Fruit fly (Drosophila melanogaster) whole organism, embryonic: ENCODE results near the gene CG34265.

ENCODE experiments used
- Abd-B ChIP-seq: fragments of 200-800 bp; sonication (Bioruptor generic); optimal IDR thresholded peaks from 2 replicates; lab custom pipeline; 2018; ENCODE audit warnings: missing biosample characterization, mild to moderate bottlenecking, missing genetic modification characterization, moderate library complexity
- CG11456 ChIP-seq: fragments of 200-800 bp; sonication (Bioruptor generic); IDR thresholded peaks from 3 replicates; pipeline ENCODE4 v1.3.6; 2022; ENCODE audit warnings: missing biosample characterization, missing genetic modification characterization
- CG11723 ChIP-seq: fragments of 200-800 bp; sonication (Bioruptor generic); optimal IDR thresholded peaks from 2 replicates; lab custom pipeline; 2017; ENCODE audit warnings: missing biosample characterization, mild to moderate bottlenecking, missing genetic modification characterization
- CG14014 ChIP-seq: fragments of 200-800 bp; sonication (Bioruptor generic); IDR thresholded peaks from 2 replicates; pipeline ENCODE4 v1.3.6; 2022; ENCODE audit warnings: missing biosample characterization, missing genetic modification characterization
- CG15479 ChIP-seq: fragments of 200-800 bp; sonication (Bioruptor generic); optimal IDR thresholded peaks from 3 replicates; lab custom pipeline; 2019; ENCODE audit warnings: missing biosample characterization, mild to moderate bottlenecking, missing genetic modification characterization, moderate library complexity
- CG17385 ChIP-seq: fragments of 200-800 bp; sonication (Bioruptor generic); optimal IDR thresholded peaks from 3 replicates; lab custom pipeline; 2018; ENCODE audit warnings: missing biosample characterization, mild to moderate bottlenecking, missing genetic modification characterization
- CG17802 ChIP-seq: fragments of 200-800 bp; sonication (Bioruptor generic); optimal IDR thresholded peaks from 2 replicates; lab custom pipeline; 2018; ENCODE audit warnings: missing biosample characterization, mild to moderate bottlenecking, missing genetic modification characterization, moderate library complexity
- CG31365 ChIP-seq: fragments of 200-800 bp; sonication (Bioruptor generic); optimal IDR thresholded peaks from 2 replicates; lab custom pipeline; 2018; ENCODE audit warnings: missing biosample characterization, mild to moderate bottlenecking, missing genetic modification characterization
- CG32532 ChIP-seq: fragments of 200-800 bp; sonication (Bioruptor generic); IDR thresholded peaks from 2 replicates; pipeline ENCODE4 v1.3.6; 2022; ENCODE audit warnings: missing biosample characterization, missing genetic modification characterization
- CG34376 ChIP-seq: fragments of 200-800 bp; sonication (Bioruptor generic); optimal IDR thresholded peaks from 2 replicates; lab custom pipeline; 2018; ENCODE audit warnings: missing biosample characterization, mild to moderate bottlenecking, missing genetic modification characterization
- CG3726 ChIP-seq: fragments of 200-800 bp; sonication (Bioruptor generic); IDR thresholded peaks from 3 replicates; pipeline ENCODE4, ENCODE4 v1.3.6; 2022; ENCODE audit warnings: missing biosample characterization, missing genetic modification characterization
- CG42726 ChIP-seq: fragments of 200-800 bp; sonication (Bioruptor generic); IDR thresholded peaks from 2 replicates; pipeline ENCODE4 v1.3.6; 2022; ENCODE audit warnings: missing biosample characterization, missing genetic modification characterization; ENCODE audit not compliant: partially characterized antibody
- CG4282 ChIP-seq: fragments of 200-800 bp; sonication (Bioruptor generic); optimal IDR thresholded peaks from 2 replicates; lab custom pipeline; 2016; ENCODE audit warnings: missing biosample characterization, missing genetic modification characterization
- CG6175 ChIP-seq: fragments of 200-800 bp; sonication (Bioruptor generic); IDR thresholded peaks from 3 replicates; pipeline ENCODE4 v1.3.6; 2022; ENCODE audit warnings: missing biosample characterization, missing genetic modification characterization
- CG7987 ChIP-seq: fragments of 200-800 bp; sonication (Bioruptor generic); optimal IDR thresholded peaks from 2 replicates; lab custom pipeline; 2018; ENCODE audit warnings: missing biosample characterization, mild to moderate bottlenecking, missing genetic modification characterization, moderate library complexity
- CG9797 ChIP-seq: fragments of 200-800 bp; sonication (Bioruptor generic); optimal IDR thresholded peaks from 3 replicates; lab custom pipeline; 2018; ENCODE audit warnings: missing biosample characterization, mild to moderate bottlenecking, missing genetic modification characterization
- CHES-1-like ChIP-seq: fragments of 200-800 bp; sonication (Bioruptor generic); optimal IDR thresholded peaks from 2 replicates; lab custom pipeline; 2016; ENCODE audit warnings: missing biosample characterization, missing genetic modification characterization
- CoRest ChIP-seq: fragments of 200-800 bp; sonication (Bioruptor generic); optimal IDR thresholded peaks from 3 replicates; lab custom pipeline; 2018; ENCODE audit warnings: missing biosample characterization, mild to moderate bottlenecking, missing genetic modification characterization, moderate library complexity
- D ChIP-seq, 2 experiments: fragments of 200-800 bp in 1 of 2; fragments of >200 bp in 1 of 2; sonication (Bioruptor generic) in 1 of 2; optimal IDR thresholded peaks; 2 replicates in 1 of 2; 3 replicates in 1 of 2; lab custom pipeline; 2017; ENCODE audit warnings: mild to moderate bottlenecking in 1 of 2, missing biosample characterization in 1 of 2, missing genetic modification characterization in 1 of 2, missing genetic modification reagents in 1 of 2
- Dref ChIP-seq: fragments of 200-800 bp; sonication (Bioruptor generic); IDR thresholded peaks from 2 replicates; pipeline ENCODE4 v1.3.6; 2022; ENCODE audit warnings: missing biosample characterization, missing genetic modification characterization
- Elba2 ChIP-seq: fragments of 200-800 bp; sonication (Bioruptor generic); optimal IDR thresholded peaks from 3 replicates; lab custom pipeline; 2016; ENCODE audit warnings: missing biosample characterization, missing genetic modification characterization
- Ets65A ChIP-seq: fragments of 200-800 bp; sonication (Bioruptor generic); peaks from one replicate; lab custom pipeline; 2016; ENCODE audit warnings: missing biosample characterization, missing genetic modification characterization
- Fer3 ChIP-seq: fragments of 200-800 bp; sonication (Bioruptor generic); optimal IDR thresholded peaks from 2 replicates; lab custom pipeline; 2018; ENCODE audit warnings: missing biosample characterization, mild to moderate bottlenecking, missing genetic modification characterization, moderate library complexity
- Gsc ChIP-seq: fragments of 200-800 bp; sonication (Bioruptor generic); IDR thresholded peaks from 2 replicates; pipeline ENCODE4 v1.3.6; 2022; ENCODE audit warnings: missing biosample characterization, missing genetic modification characterization
- Hmr ChIP-seq: fragments of 200-800 bp; sonication (Bioruptor generic); optimal IDR thresholded peaks from 3 replicates; lab custom pipeline; 2017; ENCODE audit warnings: mild to moderate bottlenecking, missing biosample characterization, missing genetic modification reagents, missing genetic modification characterization
- Ptx1 ChIP-seq: fragments of 200-800 bp; sonication (Bioruptor generic); IDR thresholded peaks from 2 replicates; pipeline ENCODE4 v1.3.6; 2022; ENCODE audit warnings: missing biosample characterization, missing genetic modification characterization
- Sox100B ChIP-seq: fragments of 200-800 bp; sonication (Bioruptor generic); optimal IDR thresholded peaks from 3 replicates; lab custom pipeline; 2018; ENCODE audit warnings: missing biosample characterization, mild to moderate bottlenecking, missing genetic modification characterization
- Sox102F ChIP-seq: fragments of 200-800 bp; sonication (Bioruptor generic); optimal IDR thresholded peaks from 2 replicates; lab custom pipeline; 2018; ENCODE audit warnings: missing biosample characterization, mild to moderate bottlenecking, missing genetic modification characterization, moderate library complexity
- TFAM ChIP-seq: fragments of 200-800 bp; sonication (Bioruptor generic); optimal IDR thresholded peaks from 2 replicates; lab custom pipeline; 2017; ENCODE audit warnings: missing biosample characterization, missing genetic modification characterization, inconsistent platforms
- abd-A ChIP-seq: fragments of 200-800 bp; sonication (Bioruptor generic); optimal IDR thresholded peaks from 3 replicates; lab custom pipeline; 2019; ENCODE audit warnings: missing biosample characterization, mild to moderate bottlenecking, missing genetic modification characterization, moderate library complexity
- ase ChIP-seq: fragments of 200-800 bp; sonication (Bioruptor generic); IDR thresholded peaks from 3 replicates; pipeline ENCODE4 v1.3.6; 2022; ENCODE audit warnings: missing biosample characterization, missing genetic modification characterization
- bbx ChIP-seq: fragments of 200-800 bp; sonication (Bioruptor generic); IDR thresholded peaks from 2 replicates; pipeline ENCODE4 v1.3.6; 2022; ENCODE audit warnings: missing biosample characterization, missing genetic modification characterization; ENCODE audit not compliant: partially characterized antibody
- bcd ChIP-seq: fragments of 200-800 bp; sonication (Bioruptor generic); optimal IDR thresholded peaks from 2 replicates; lab custom pipeline; 2017; ENCODE audit warnings: missing biosample characterization, mild to moderate bottlenecking, missing genetic modification characterization
- cato ChIP-seq: fragments of 200-800 bp; sonication (Bioruptor generic); optimal IDR thresholded peaks from 2 replicates; lab custom pipeline; 2016; ENCODE audit warnings: missing biosample characterization, missing genetic modification characterization, borderline replicate concordance
- crp ChIP-seq, 2 experiments: fragments of 200-800 bp; sonication (Bioruptor generic); optimal IDR thresholded peaks; 2 replicates in 1 of 2; 3 replicates in 1 of 2; lab custom pipeline; 2017; ENCODE audit warnings: missing biosample characterization in 2 of 2, missing genetic modification characterization in 2 of 2, mild to moderate bottlenecking in 1 of 2, moderate library complexity in 1 of 2
- hbn ChIP-seq: fragments of 200-800 bp; sonication (Bioruptor generic); IDR thresholded peaks from 2 replicates; pipeline ENCODE4 v1.3.6; 2022; ENCODE audit warnings: missing biosample characterization, missing genetic modification characterization; ENCODE audit not compliant: partially characterized antibody
- hth ChIP-seq: fragments of >200 bp; optimal IDR thresholded peaks from 2 replicates; lab custom pipeline; 2017; ENCODE audit warnings: inconsistent platforms
- jing ChIP-seq: fragments of 200-800 bp; sonication (Bioruptor generic); optimal IDR thresholded peaks from 2 replicates; lab custom pipeline; 2018; ENCODE audit warnings: missing biosample characterization, mild to moderate bottlenecking, missing genetic modification characterization
- kah ChIP-seq: fragments of 200-800 bp; sonication (Bioruptor generic); optimal IDR thresholded peaks from 2 replicates; lab custom pipeline; 2018; ENCODE audit warnings: missing biosample characterization, mild to moderate bottlenecking, missing genetic modification characterization
- lbe ChIP-seq: fragments of 200-800 bp; sonication (Bioruptor generic); optimal IDR thresholded peaks from 2 replicates; lab custom pipeline; 2016; ENCODE audit warnings: missing biosample characterization, mild to moderate bottlenecking, missing genetic modification characterization
- mam ChIP-seq: fragments of 200-800 bp; sonication (Bioruptor generic); optimal IDR thresholded peaks from 3 replicates; lab custom pipeline; 2016; ENCODE audit warnings: missing biosample characterization, missing genetic modification characterization
- nerfin-2 ChIP-seq: fragments of 200-800 bp; sonication (Bioruptor generic); IDR thresholded peaks from 2 replicates; pipeline ENCODE4 v1.3.6; 2022; ENCODE audit warnings: missing biosample characterization, missing genetic modification characterization; ENCODE audit not compliant: partially characterized antibody
- peb ChIP-seq: fragments of 200-800 bp; sonication (Bioruptor generic); IDR thresholded peaks from 2 replicates; pipeline ENCODE4 v1.3.6; 2022; ENCODE audit warnings: missing biosample characterization, missing genetic modification characterization
- pho ChIP-seq: fragments of 200-800 bp; sonication (Bioruptor generic); optimal IDR thresholded peaks from 2 replicates; lab custom pipeline; 2016; ENCODE audit warnings: missing biosample characterization, missing genetic modification characterization
- sima ChIP-seq: fragments of 200-800 bp; sonication (Bioruptor generic); optimal IDR thresholded peaks from 2 replicates; lab custom pipeline; 2016; ENCODE audit warnings: missing biosample characterization, missing genetic modification characterization
- stc ChIP-seq: fragments of 200-800 bp; sonication (Bioruptor generic); IDR thresholded peaks from 2 replicates; pipeline ENCODE4 v1.3.6; 2022; ENCODE audit warnings: missing biosample characterization, missing genetic modification characterization
- tx ChIP-seq: fragments of 200-800 bp; sonication (Bioruptor generic); optimal IDR thresholded peaks from 2 replicates; lab custom pipeline; 2016; ENCODE audit warnings: missing biosample characterization, missing genetic modification characterization
- yki ChIP-seq: fragments of >200 bp; optimal IDR thresholded peaks from 3 replicates; lab custom pipeline; 2018

CG34265 gene

dm6 chr3L:3222643-3223389, 45.4 kb upstream of the CG34265 start, which contains the start of the genes RpL28 and eIF1 (continued):
- TF ChIP-seq cato (GFP tag; lab: Kevin White, UChicago) (peak; percentile 86), hth (no peak), pho (GFP tag; lab: Kevin White, UChicago) (peak; percentile 88), nerfin-2 (GFP tag; lab: Robert Waterston, UW) (peak; percentile 51), Dref (peak; percentile 72), CG4282 (peak; percentile 64), tx (GFP tag; lab: Kevin White, UChicago) (peak; percentile 69), CHES-1-like (GFP tag; lab: Kevin White, UChicago) (peak; percentile 91), crp (GFP tag; optimal IDR thresholded peaks at IDR 0.05; lab: Kevin White, UChicago) (peak in 1 of 2 experiments; percentile 64), peb (GFP tag; lab: Robert Waterston, UW) (peak; percentile 52; the same call in 1 of the 2 replicates), CG3726 (GFP tag; lab: Robert Waterston, UW) (peak; percentile 83; the same call in 2 of the 3 replicates), lbe (peak; percentile 86), CG14014 (peak; percentile 73), CG15479 (GFP tag; lab: Kevin White, UChicago) (peak; percentile 49), CG31365 (tag; lab: Kevin White, UChicago) (peak; percentile 83), mam (GFP tag; lab: Kevin White, UChicago) (peak; percentile 82), Gsc (no peak), CG11456 (GFP tag; lab: Robert Waterston, UW) (peak; percentile 95), Ptx1 (GFP tag; lab: Robert Waterston, UW) (peak; percentile 86), CG6175 (GFP tag; lab: Robert Waterston, UW) (peak; percentile 83; the same call in 2 of the 3 replicates), CG11723 (GFP tag; lab: Kevin White, UChicago) (peak; percentile 37), bbx (peak; percentile 68), TFAM (GFP tag; lab: Kevin White, UChicago) (peak; percentile 83), sima (GFP tag; lab: Kevin White, UChicago) (peak; percentile 46), Elba2 (GFP tag; lab: Kevin White, UChicago) (peak; percentile 62), Fer3 (peak; percentile 90), D (optimal IDR thresholded peaks at IDR 0.05; lab: Kevin White, UChicago) (no peak), D (GFP tag; optimal IDR thresholded peaks at IDR 0.05; lab: Kevin White, UChicago) (peak; percentile 90), CG9797 (GFP tag; lab: Kevin White, UChicago) (peak; percentile 71), kah (GFP tag; lab: Kevin White, UChicago) (peak; percentile 88), CoRest (tag; lab: Kevin White, UChicago) (peak; percentile 88), CG34376 (GFP tag; lab: Kevin White, UChicago) (peak; percentile 97), Abd-B (GFP tag; lab: Kevin White, UChicago) (peak; percentile 73), CG17385 (GFP tag; lab: Kevin White, UChicago) (peak; percentile 91), bcd (peak; percentile 97), abd-A (tag; lab: Kevin White, UChicago) (no peak), hbn (GFP tag; lab: Robert Waterston, UW) (peak; percentile 64), jing (GFP tag; lab: Kevin White, UChicago) (no peak), stc (GFP tag; lab: Robert Waterston, UW) (peak; percentile 79), Sox100B (GFP tag; lab: Kevin White, UChicago) (peak; percentile 93), CG7987 (peak; percentile 98), yki (lab: Kevin White, UChicago) (no peak), ase (GFP tag; lab: Robert Waterston, UW) (peak; percentile 87), CG42726 (GFP tag; lab: Robert Waterston, UW) (no peak; the same call in none of the 2 replicates), CG32532 (GFP tag; lab: Robert Waterston, UW) (peak; percentile 81), Sox102F (GFP tag; lab: Kevin White, UChicago) (no peak), CG17802 (peak; percentile 89), Hmr (GFP tag; lab: Kevin White, UChicago) (peak; percentile 96), Ets65A (GFP tag; lab: Kevin White, UChicago) (peak; percentile 99)
